Worm (Caenorhabditis elegans): ENCODE data around the gene K07F5.17.

ce11 chrIV:9857952-9858488 is 15.8 kb downstream of the K07F5.17 start, which contains the start of gene npp-1:
- TF ChIP-seq nfya-1 (tag; optimal IDR thresholded peaks at IDR 0.05; ENCODE audit: borderline replicate concordance, insufficient read depth) (no peak), snpc-4 (GFP tag; optimal IDR thresholded peaks at IDR 0.05) (no peak), snpc-4 (tag; optimal IDR thresholded peaks at IDR 0.05) (peak in 1 of 4 experiments; percentile 7), ceh-40 (GFP tag; IDR thresholded peaks at IDR 0.05) (no peak), madf-8 (GFP tag; conservative IDR thresholded peaks at IDR 0.05) (no peak), unc-62 (GFP tag; optimal IDR thresholded peaks at IDR 0.05) (no peak), nhr-179 (tag; optimal IDR thresholded peaks at IDR 0.05) (no peak), B0261.1 (tag; optimal IDR thresholded peaks at IDR 0.05) (no peak), ceh-91 (GFP tag; IDR thresholded peaks at IDR 0.05) (no peak), C17E4.6 (GFP tag; IDR thresholded peaks at IDR 0.05) (no peak), F49E8.2 (tag; optimal IDR thresholded peaks at IDR 0.05; ENCODE audit: insufficient read depth) (no peak)
